Worm (Caenorhabditis elegans): Measurements from ENCODE around the gene algn-12.

ce11 chrV:8062074-8062473 lies 27.2 kb downstream of the algn-12 start, which contains the start of gene str-139:
- TF ChIP-seq ceh-9 (tag; optimal IDR thresholded peaks at IDR 0.05), result no peak
- TF ChIP-seq ceh-16 (tag; optimal IDR thresholded peaks at IDR 0.05), result no peak
- no peak for TF ChIP-seq ztf-11 (tag; optimal IDR thresholded peaks at IDR 0.05)
- TF ChIP-seq nhr-25 (tag; optimal IDR thresholded peaks at IDR 0.05), result no peak
- TF ChIP-seq mdl-1 (tag; optimal IDR thresholded peaks at IDR 0.05), result no peak
- TF ChIP-seq zag-1 (tag; optimal IDR thresholded peaks at IDR 0.05), result no peak
- no peak for TF ChIP-seq ztf-4 (tag; optimal IDR thresholded peaks at IDR 0.05)
- no peak for TF ChIP-seq snpc-4 (tag; optimal IDR thresholded peaks at IDR 0.05)
- no peak for TF ChIP-seq unc-39 (tag; optimal IDR thresholded peaks at IDR 0.05)
- TF ChIP-seq ama-1 (optimal IDR thresholded peaks at IDR 0.05), result no peak
